Worm (Caenorhabditis elegans) whole organism, young adult: ENCODE results near the gene acs-7.

Source experiments
- B0019.2 ChIP-seq: fragments of 200-800 bp; sonication (Bioruptor generic); conservative IDR thresholded peaks from 2 replicates; pipeline ENCODE4 v1.3.6; 2022; ENCODE audit warnings: missing genetic modification reagents, missing genetic modification characterization, missing compliant biosample characterization
- F22D6.2 ChIP-seq: sonication (generic microtip); optimal IDR thresholded peaks from 2 replicates; lab custom pipeline; 2016; ENCODE audit warnings: mild to moderate bottlenecking, missing genetic modification characterization, missing compliant biosample characterization
- F33H1.4 ChIP-seq: fragments of 200-800 bp; sonication (Bioruptor generic); IDR thresholded peaks from 2 replicates; pipeline ENCODE4 v1.3.6; 2022; ENCODE audit warnings: missing genetic modification reagents, missing genetic modification characterization, missing compliant biosample characterization
- F49E8.2 ChIP-seq: sonication (generic microtip); optimal IDR thresholded peaks from 3 replicates; lab custom pipeline; 2017; ENCODE audit warnings: missing genetic modification characterization, mild to moderate bottlenecking, missing compliant biosample characterization, antibody characterized with exemption, moderate library complexity; ENCODE audit not compliant: insufficient read depth
- K11D2.4 ChIP-seq: fragments of 200-800 bp; sonication (Bioruptor generic); IDR thresholded peaks from 2 replicates; pipeline ENCODE4 v1.3.6; 2022; ENCODE audit warnings: missing genetic modification reagents, missing genetic modification characterization, missing compliant biosample characterization
- K12H6.12 ChIP-seq: fragments of 200-800 bp; sonication (Bioruptor generic); optimal IDR thresholded peaks from 2 replicates; lab custom pipeline; 2018; ENCODE audit warnings: mild to moderate bottlenecking, missing genetic modification characterization, missing compliant biosample characterization
- T07F8.4 ChIP-seq: sonication (generic microtip); optimal IDR thresholded peaks from 2 replicates; lab custom pipeline; 2016; ENCODE audit warnings: mild to moderate bottlenecking, missing genetic modification characterization, moderate library complexity, missing compliant biosample characterization
- Y53G8AR.9 ChIP-seq: fragments of 200-800 bp; sonication (Bioruptor generic); conservative IDR thresholded peaks from 2 replicates; pipeline ENCODE4 v1.3.6; 2022; ENCODE audit warnings: missing genetic modification reagents, missing genetic modification characterization, missing compliant biosample characterization
- Y56A3A.18 ChIP-seq: fragments of 200-800 bp; sonication (Bioruptor generic); IDR thresholded peaks from 2 replicates; pipeline ENCODE4 v1.3.6; 2022; ENCODE audit warnings: missing genetic modification reagents, missing genetic modification characterization, missing compliant biosample characterization
- Y95B8A.8 ChIP-seq: fragments of 200-800 bp; sonication (Bioruptor generic); IDR thresholded peaks from 2 replicates; pipeline ENCODE4 v1.3.6; 2022; ENCODE audit warnings: missing genetic modification reagents, missing genetic modification characterization, missing compliant biosample characterization
- athp-1 ChIP-seq: sonication (generic microtip); optimal IDR thresholded peaks from 2 replicates; lab custom pipeline; 2017; ENCODE audit warnings: mild to moderate bottlenecking, missing genetic modification characterization, missing compliant biosample characterization
- attf-3 ChIP-seq: fragments of 200-800 bp; sonication (Bioruptor generic); conservative IDR thresholded peaks from 2 replicates; pipeline ENCODE4 v1.3.6; 2022; ENCODE audit warnings: missing genetic modification reagents, missing genetic modification characterization, missing compliant biosample characterization
- attf-5 ChIP-seq: fragments of 200-800 bp; sonication (Bioruptor generic); optimal IDR thresholded peaks from 2 replicates; lab custom pipeline; 2018; ENCODE audit warnings: mild to moderate bottlenecking, missing genetic modification characterization, missing compliant biosample characterization
- cebp-1 ChIP-seq, 2 experiments: fragments of 200-800 bp in 1 of 2; sonication (Bioruptor generic) in 1 of 2; sonication (generic microtip) in 1 of 2; IDR thresholded peaks in 1 of 2; optimal IDR thresholded peaks in 1 of 2; 2 replicates each; pipeline versions ENCODE4 v1.3.6 to Lab custom; 2017 to 2022; ENCODE audit warnings: missing compliant biosample characterization in 2 of 2, missing genetic modification characterization in 2 of 2, mild to moderate bottlenecking in 1 of 2, missing genetic modification reagents in 1 of 2, moderate library complexity in 1 of 2
- ceh-27 ChIP-seq: fragments of 200-800 bp; sonication (Bioruptor generic); optimal IDR thresholded peaks from 2 replicates; lab custom pipeline; 2018; ENCODE audit warnings: mild to moderate bottlenecking, missing genetic modification characterization, moderate library complexity, missing compliant biosample characterization
- chd-7 ChIP-seq: sonication (generic microtip); optimal IDR thresholded peaks from 2 replicates; lab custom pipeline; 2016; ENCODE audit warnings: mild to moderate bottlenecking, missing genetic modification characterization, moderate library complexity, missing compliant biosample characterization
- die-1 ChIP-seq: sonication (generic microtip); optimal IDR thresholded peaks from 2 replicates; lab custom pipeline; 2016; ENCODE audit warnings: missing genotype, mild to moderate bottlenecking, missing genetic modification characterization, missing compliant biosample characterization
- dox-1 ChIP-seq: fragments of 200-800 bp; sonication (Bioruptor generic); IDR thresholded peaks from 2 replicates; pipeline ENCODE4 v1.3.6; 2022; ENCODE audit warnings: missing genetic modification reagents, missing genetic modification characterization, missing compliant biosample characterization
- dpl-1 ChIP-seq: fragments of 150-350 bp; optimal IDR thresholded peaks from 2 replicates; lab custom pipeline; 2014; ENCODE audit warnings: missing biosample characterization, missing genetic modification reagents, missing genetic modification characterization
- egl-18 ChIP-seq: fragments of 200-800 bp; sonication (Bioruptor generic); IDR thresholded peaks from 2 replicates; pipeline ENCODE4 v1.3.6; 2022; ENCODE audit warnings: missing genetic modification reagents, missing genetic modification characterization, missing compliant biosample characterization
- ekl-4 ChIP-seq: fragments of 200-800 bp; sonication (Bioruptor generic); IDR thresholded peaks from 2 replicates; pipeline ENCODE4 v1.3.6; 2022; ENCODE audit warnings: missing genetic modification reagents, missing genetic modification characterization, missing compliant biosample characterization
- him-1 ChIP-seq: sonication (generic microtip); optimal IDR thresholded peaks from 2 replicates; lab custom pipeline; 2016; ENCODE audit warnings: missing genotype, missing genetic modification reagents, missing genetic modification characterization, missing compliant biosample characterization
- lag-1 ChIP-seq: fragments of 200-800 bp; sonication (Bioruptor generic); IDR thresholded peaks from 2 replicates; pipeline ENCODE4 v1.3.6; 2022; ENCODE audit warnings: missing genetic modification reagents, missing genetic modification characterization, missing compliant biosample characterization
- let-526 ChIP-seq: fragments of 200-800 bp; sonication (Bioruptor generic); IDR thresholded peaks from 2 replicates; pipeline ENCODE4 v1.3.6; 2022; ENCODE audit warnings: missing genetic modification reagents, missing genetic modification characterization, missing compliant biosample characterization
- let-607 ChIP-seq, 2 experiments: fragments of 200-800 bp in 1 of 2; sonication (Bioruptor generic) in 1 of 2; sonication (generic microtip) in 1 of 2; optimal IDR thresholded peaks; 2 replicates each; lab custom pipeline; 2016 to 2018; ENCODE audit warnings: mild to moderate bottlenecking in 2 of 2, missing compliant biosample characterization in 2 of 2, missing genetic modification characterization in 2 of 2, moderate library complexity in 2 of 2, missing genotype in 1 of 2
- lin-35 ChIP-seq, 3 experiments: fragments of 150-350 bp in 2 of 3; sonication (generic microtip) in 1 of 3; optimal IDR thresholded peaks; 2 replicates each; lab custom pipeline; 2014 to 2018; ENCODE audit warnings: missing biosample characterization in 3 of 3, missing genetic modification characterization in 3 of 3, missing genetic modification reagents in 3 of 3
- lin-40 ChIP-seq: sonication (generic microtip); optimal IDR thresholded peaks from 2 replicates; lab custom pipeline; 2016; ENCODE audit warnings: missing genetic modification characterization, mild to moderate bottlenecking, missing compliant biosample characterization, missing genotype, missing genetic modification reagents
- madf-10 ChIP-seq: sonication (generic microtip); optimal IDR thresholded peaks from 2 replicates; lab custom pipeline; 2016; ENCODE audit warnings: mild to moderate bottlenecking, missing genetic modification characterization, missing compliant biosample characterization
- madf-3 ChIP-seq: fragments of 200-800 bp; sonication (Bioruptor generic); IDR thresholded peaks from 2 replicates; pipeline ENCODE4 v1.3.6; 2022; ENCODE audit warnings: missing genetic modification reagents, missing genetic modification characterization, missing compliant biosample characterization
- mcd-1 ChIP-seq: fragments of 200-800 bp; sonication (Bioruptor generic); IDR thresholded peaks from 2 replicates; pipeline ENCODE4 v1.3.6; 2022; ENCODE audit warnings: missing genetic modification reagents, missing genetic modification characterization, missing compliant biosample characterization
- nfyb-1 ChIP-seq: fragments of 200-800 bp; sonication (Bioruptor generic); IDR thresholded peaks from 2 replicates; pipeline ENCODE4 v1.3.6; 2022; ENCODE audit warnings: missing genetic modification reagents, missing genetic modification characterization, missing compliant biosample characterization
- nhr-90 ChIP-seq: sonication (generic microtip); optimal IDR thresholded peaks from 2 replicates; lab custom pipeline; 2016; ENCODE audit warnings: missing genotype, mild to moderate bottlenecking, missing genetic modification characterization, missing compliant biosample characterization
- pha-4 ChIP-seq: fragments of 150-350 bp; sonication (generic microtip); optimal IDR thresholded peaks from 2 replicates; lab custom pipeline; 2014; ENCODE audit warnings: missing biosample characterization, missing genetic modification reagents, missing genetic modification characterization
- rec-8 ChIP-seq, 2 experiments: sonication (generic microtip); optimal IDR thresholded peaks; 2 replicates each; lab custom pipeline; 2016; ENCODE audit warnings: mild to moderate bottlenecking in 2 of 2, missing genetic modification characterization in 2 of 2, missing genetic modification reagents in 2 of 2, missing genotype in 2 of 2, missing biosample characterization in 1 of 2, missing compliant biosample characterization in 1 of 2, moderate library complexity in 1 of 2
- sdz-38 ChIP-seq: sonication (generic microtip); optimal IDR thresholded peaks from 2 replicates; lab custom pipeline; 2016; ENCODE audit warnings: missing genotype, missing genetic modification characterization, missing compliant biosample characterization
- snpc-1.1 ChIP-seq: sonication (generic microtip); optimal IDR thresholded peaks from 2 replicates; lab custom pipeline; 2017; ENCODE audit warnings: missing genetic modification characterization, mild to moderate bottlenecking, missing compliant biosample characterization, antibody characterized with exemption, moderate library complexity, missing genotype, missing genetic modification reagents; ENCODE audit not compliant: insufficient read depth
- snpc-4 ChIP-seq, 5 experiments: fragments of 150-350 bp in 1 of 5; sonication (generic microtip) in 4 of 5; optimal IDR thresholded peaks; 2 replicates each; lab custom pipeline; 2014 to 2018; ENCODE audit warnings: missing genetic modification characterization in 5 of 5, missing biosample characterization in 3 of 5, antibody characterized with exemption in 2 of 5, mild to moderate bottlenecking in 2 of 5, missing compliant biosample characterization in 2 of 5, missing genotype in 2 of 5, moderate library complexity in 2 of 5, missing genetic modification reagents in 1 of 5
- tbp1 ChIP-seq: fragments of 200-800 bp; sonication (Bioruptor generic); optimal IDR thresholded peaks from 2 replicates; lab custom pipeline; 2018; ENCODE audit warnings: mild to moderate bottlenecking, missing genetic modification characterization, missing compliant biosample characterization
- tlf-1 ChIP-seq: fragments of 200-800 bp; sonication (Bioruptor generic); optimal IDR thresholded peaks from 2 replicates; lab custom pipeline; 2018; ENCODE audit warnings: mild to moderate bottlenecking, missing genetic modification characterization, missing compliant biosample characterization
- unc-130 ChIP-seq: sonication (generic microtip); optimal IDR thresholded peaks from 2 replicates; lab custom pipeline; 2016; ENCODE audit warnings: missing genetic modification reagents, missing genetic modification characterization, missing compliant biosample characterization
- unc-62 ChIP-seq: fragments of 150-350 bp; optimal IDR thresholded peaks from 2 replicates; lab custom pipeline; 2014; ENCODE audit warnings: missing biosample characterization, missing genetic modification reagents, missing genetic modification characterization
- zim-3 ChIP-seq: sonication (generic microtip); optimal IDR thresholded peaks from 2 replicates; lab custom pipeline; 2017; ENCODE audit warnings: mild to moderate bottlenecking, missing genetic modification characterization, moderate library complexity, missing compliant biosample characterization
- ztf-18 ChIP-seq: sonication (generic microtip); optimal IDR thresholded peaks from 2 replicates; lab custom pipeline; 2016; ENCODE audit warnings: missing genotype, mild to moderate bottlenecking, missing genetic modification characterization, missing compliant biosample characterization
- ztf-26 ChIP-seq: sonication (generic microtip); optimal IDR thresholded peaks from 2 replicates; lab custom pipeline; 2017; ENCODE audit warnings: missing genetic modification characterization, missing compliant biosample characterization
- ztf-3 ChIP-seq: fragments of 200-800 bp; sonication (Bioruptor generic); optimal IDR thresholded peaks from 2 replicates; lab custom pipeline; 2018; ENCODE audit warnings: mild to moderate bottlenecking, missing genetic modification characterization, missing compliant biosample characterization
- ztf-6 ChIP-seq: fragments of 200-800 bp; sonication (Bioruptor generic); IDR thresholded peaks from 2 replicates; pipeline ENCODE4 v1.3.6; 2022; ENCODE audit warnings: missing genetic modification reagents, missing genetic modification characterization, missing compliant biosample characterization

acs-7 gene

ce11 chrII:9273984-9274383 lies 17.8 kb upstream of the acs-7 start:
- TF ChIP-seq snpc-1.1 (tag; lab: Kevin White, UChicago) (no peak), ztf-26 (peak; percentile 79), sdz-38 (tag; lab: Kevin White, UChicago) (no peak), madf-3 (GFP tag; lab: Robert Waterston, UW) (peak; percentile 57; the same call in 1 of the 2 replicates), cebp-1 (GFP tag; IDR thresholded peaks at IDR 0.05; lab: Robert Waterston, UW) (no peak), cebp-1 (tag; optimal IDR thresholded peaks at IDR 0.05; lab: Kevin White, UChicago) (peak; percentile 78), unc-62 (GFP tag; lab: Kevin White, UChicago) (peak; percentile 86), zim-3 (tag; lab: Kevin White, UChicago) (no peak), B0019.2 (GFP tag; lab: Robert Waterston, UW) (no peak), madf-10 (tag; lab: Kevin White, UChicago) (peak; percentile 49), rec-8 (tag; optimal IDR thresholded peaks at IDR 0.05; lab: Kevin White, UChicago) (no peak), ztf-18 (peak; percentile 16), snpc-4 (GFP tag; optimal IDR thresholded peaks at IDR 0.05; lab: Kevin White, UChicago) (no peak), snpc-4 (tag; optimal IDR thresholded peaks at IDR 0.05; lab: Kevin White, UChicago) (peak in 1 of 4 experiments; percentile 48), Y53G8AR.9 (GFP tag; lab: Robert Waterston, UW) (0 out of 2 replicates have a peak, but pooled peaks have one; percentile 31), him-1 (tag; lab: Kevin White, UChicago) (no peak), lin-40 (tag; lab: Kevin White, UChicago) (peak; percentile 88), Y95B8A.8 (0 out of 2 replicates have a peak, but pooled peaks have one; percentile 17), let-607 (tag; optimal IDR thresholded peaks at IDR 0.05; lab: Kevin White, UChicago) (peak; percentile 35 to 57), nhr-90 (tag; lab: Kevin White, UChicago) (peak; percentile 1), let-526 (GFP tag; lab: Robert Waterston, UW) (peak; percentile 62; the same call in 1 of the 2 replicates), die-1 (no peak), lag-1 (GFP tag; lab: Robert Waterston, UW) (no peak), athp-1 (tag; lab: Kevin White, UChicago) (no peak), ceh-27 (GFP tag; lab: Kevin White, UChicago) (peak; percentile 67), attf-5 (peak; percentile 83), ekl-4 (GFP tag; lab: Robert Waterston, UW) (peak; percentile 72), F49E8.2 (tag; lab: Kevin White, UChicago) (no peak), attf-3 (GFP tag; lab: Robert Waterston, UW) (0 out of 2 replicates have a peak, but pooled peaks have one; percentile 36), pha-4 (tag; lab: Kevin White, UChicago) (peak; percentile 37), dpl-1 (GFP tag; lab: Kevin White, UChicago) (no peak), T07F8.4 (tag; lab: Kevin White, UChicago) (no peak), Y56A3A.18 (no peak), F22D6.2 (peak; percentile 44), K11D2.4 (GFP tag; lab: Robert Waterston, UW) (peak; percentile 70; the same call in 1 of the 2 replicates), ztf-6 (no peak), tbp1 (GFP tag; lab: Kevin White, UChicago) (peak; percentile 48), mcd-1 (GFP tag; lab: Robert Waterston, UW) (peak; percentile 59), unc-130 (no peak), F33H1.4 (GFP tag; lab: Robert Waterston, UW) (no peak), K12H6.12 (peak; percentile 61), egl-18 (GFP tag; lab: Robert Waterston, UW) (peak; percentile 4; the same call in 1 of the 2 replicates), lin-35 (GFP tag; optimal IDR thresholded peaks at IDR 0.05; lab: Kevin White, UChicago) (peak in 1 of 3 experiments; percentile 65), chd-7 (tag; lab: Kevin White, UChicago) (peak; percentile 82), tlf-1 (GFP tag; lab: Kevin White, UChicago) (peak; percentile 40), dox-1 (peak; percentile 72), ztf-3 (GFP tag; lab: Kevin White, UChicago) (no peak), nfyb-1 (GFP tag; lab: Robert Waterston, UW) (peak; percentile 67; the same call in 1 of the 2 replicates)
